Worm (Caenorhabditis elegans): ENCODE data around the gene Y11D7A.8.

DNA sequence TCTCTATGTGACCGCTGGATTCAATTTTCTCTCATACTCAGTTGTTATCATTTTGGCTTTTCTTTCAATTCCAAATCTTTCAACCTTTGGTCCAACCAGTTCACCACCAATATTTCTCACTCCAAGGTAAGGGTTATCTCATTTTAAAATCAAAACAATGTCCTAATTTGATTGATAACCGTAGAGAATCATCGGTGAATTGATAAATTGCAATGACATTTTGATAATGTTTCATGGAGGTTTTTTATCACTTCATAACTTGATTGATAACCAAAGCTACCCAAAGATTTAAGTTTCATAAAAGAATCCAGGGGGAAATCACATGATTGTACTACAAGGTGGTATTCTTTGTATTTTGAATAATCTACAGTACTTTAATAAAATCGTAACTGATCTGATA, 12.0 kb upstream of the Y11D7A.8 start:
- no peak for TF ChIP-seq aly-2 (tag; optimal IDR thresholded peaks at IDR 0.05)
- no peak for TF ChIP-seq fos-1 (tag; optimal IDR thresholded peaks at IDR 0.05)
- TF ChIP-seq lin-13 (GFP tag; optimal IDR thresholded peaks at IDR 0.05): no peak
- TF ChIP-seq ztf-11 (tag; optimal IDR thresholded peaks at IDR 0.05): no peak
- no peak for TF ChIP-seq alr-1 (tag; optimal IDR thresholded peaks at IDR 0.05)
